Worm (Caenorhabditis elegans): ENCODE results near the gene let-418.

let-418 gene

DNA sequence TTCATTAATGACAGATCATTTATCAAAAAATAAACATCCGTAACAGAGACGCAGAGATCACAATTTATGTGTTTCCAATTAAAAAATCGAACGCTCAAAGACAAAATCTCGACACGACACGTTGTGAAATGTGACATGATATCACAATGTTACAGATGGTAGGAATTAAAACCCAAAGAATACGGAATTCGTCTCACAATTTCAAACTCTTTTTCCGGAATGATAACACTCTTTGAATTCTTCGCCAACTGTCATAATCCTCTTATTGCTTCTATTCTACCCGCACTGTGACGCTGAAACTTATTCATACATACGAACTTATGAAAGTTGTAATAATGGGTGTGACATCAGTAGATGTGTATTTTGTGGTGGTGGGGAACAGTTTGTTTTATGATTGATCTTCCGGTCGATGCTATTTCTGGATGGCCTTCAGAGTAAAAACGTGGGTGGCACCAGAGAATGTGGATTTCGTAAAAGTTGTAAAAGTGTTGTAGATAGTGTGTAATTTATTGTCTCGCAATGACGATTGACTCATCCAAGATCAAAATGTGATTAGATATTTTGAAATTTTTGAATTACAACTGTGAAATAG, 10.1 kb upstream of the let-418 start:
- no peak for TF ChIP-seq dao-5 (tag; optimal IDR thresholded peaks at IDR 0.05)
- TF ChIP-seq him-1 (tag; optimal IDR thresholded peaks at IDR 0.05), result no peak
- no peak for TF ChIP-seq W03F9.2 (tag; optimal IDR thresholded peaks at IDR 0.05)

DNA sequence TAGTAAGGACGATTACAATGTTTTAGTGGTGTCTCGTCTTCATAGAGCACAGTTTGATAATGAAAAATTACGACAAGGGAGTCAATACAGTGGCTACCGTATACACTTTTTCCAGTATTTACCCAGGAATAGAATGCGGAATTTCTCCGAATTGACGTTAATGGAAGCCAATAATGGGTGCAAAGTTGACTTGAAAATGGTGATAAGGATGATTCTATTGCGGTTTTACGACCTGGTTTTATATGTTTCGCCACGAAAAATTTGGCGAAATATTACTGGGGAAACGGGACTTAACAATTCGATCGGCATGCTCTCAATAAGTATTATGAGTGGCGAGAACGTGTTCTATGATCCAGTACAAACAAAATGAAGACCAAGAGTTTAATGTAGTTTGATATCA, 6.7 kb upstream of the let-418 start:
- TF ChIP-seq him-1 (tag; optimal IDR thresholded peaks at IDR 0.05) (no peak), W03F9.2 (tag; optimal IDR thresholded peaks at IDR 0.05) (no peak), dao-5 (tag; optimal IDR thresholded peaks at IDR 0.05) (no peak)

- TF ChIP-seq dao-5 (tag; optimal IDR thresholded peaks at IDR 0.05) (no peak), W03F9.2 (tag; optimal IDR thresholded peaks at IDR 0.05) (no peak), him-1 (tag; optimal IDR thresholded peaks at IDR 0.05) (no peak)
Observed at ce11 chrV:5820401-5820800, 6.2 kb upstream of the let-418 start.

DNA sequence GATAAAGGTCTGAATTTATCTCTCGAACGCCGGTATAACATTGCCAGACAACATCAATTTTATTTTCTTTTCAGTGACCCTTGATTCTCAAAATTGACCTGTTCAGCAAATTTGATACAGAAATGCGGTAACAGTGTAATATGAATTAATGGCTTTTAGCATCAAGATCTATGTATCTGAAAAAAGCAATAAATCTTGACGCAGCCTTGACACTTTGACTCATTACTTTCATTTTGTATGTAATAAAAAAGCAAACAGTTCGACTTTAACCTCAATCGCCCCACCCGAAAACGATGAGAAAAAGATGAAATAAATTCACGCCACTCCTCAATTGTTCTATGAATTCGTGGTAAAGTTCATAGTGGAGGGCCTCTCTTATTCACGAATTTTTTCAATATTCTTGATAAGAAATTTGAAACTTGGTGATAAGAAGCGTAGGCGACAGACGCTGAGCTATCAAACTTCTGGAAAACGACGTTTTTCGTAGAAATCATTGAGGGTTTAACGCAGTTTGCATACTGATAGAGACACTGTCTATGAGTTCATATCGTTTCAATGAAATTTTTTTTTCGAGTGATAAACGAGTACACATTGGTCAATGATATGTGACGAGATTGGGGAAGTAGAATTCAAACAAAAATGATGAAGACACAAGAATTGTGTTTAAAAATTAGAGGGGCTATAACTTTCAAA, 5.0 kb upstream of the let-418 start:
- TF ChIP-seq dao-5 (tag; optimal IDR thresholded peaks at IDR 0.05), result no peak

ce11 chrV:5822968-5823367, 3.7 kb upstream of the let-418 start:
- TF ChIP-seq him-1 (tag; optimal IDR thresholded peaks at IDR 0.05), result no peak

DNA sequence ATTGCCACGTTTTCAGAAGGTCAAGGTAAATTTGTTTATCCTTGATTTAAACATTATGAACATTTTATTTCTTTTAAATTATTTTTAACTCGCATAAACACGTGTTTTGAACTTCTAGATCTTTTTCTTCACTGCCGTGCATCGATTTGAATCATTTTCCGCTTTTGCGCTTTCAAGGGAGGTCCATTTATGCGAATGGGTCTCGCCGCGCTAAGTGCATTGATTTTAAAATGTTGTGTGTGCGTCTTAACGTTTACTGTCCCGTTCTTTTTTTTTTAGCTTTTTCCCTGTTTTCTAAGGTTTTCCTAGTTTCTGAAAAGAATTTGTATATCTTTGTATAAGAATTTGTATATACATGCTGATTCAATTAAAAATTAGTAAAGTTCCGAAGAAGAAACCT, 1.2 kb upstream of the let-418 start:
- TF ChIP-seq dao-5 (tag; optimal IDR thresholded peaks at IDR 0.05) (no peak), him-1 (tag; optimal IDR thresholded peaks at IDR 0.05) (no peak), W03F9.2 (tag; optimal IDR thresholded peaks at IDR 0.05) (no peak)

DNA sequence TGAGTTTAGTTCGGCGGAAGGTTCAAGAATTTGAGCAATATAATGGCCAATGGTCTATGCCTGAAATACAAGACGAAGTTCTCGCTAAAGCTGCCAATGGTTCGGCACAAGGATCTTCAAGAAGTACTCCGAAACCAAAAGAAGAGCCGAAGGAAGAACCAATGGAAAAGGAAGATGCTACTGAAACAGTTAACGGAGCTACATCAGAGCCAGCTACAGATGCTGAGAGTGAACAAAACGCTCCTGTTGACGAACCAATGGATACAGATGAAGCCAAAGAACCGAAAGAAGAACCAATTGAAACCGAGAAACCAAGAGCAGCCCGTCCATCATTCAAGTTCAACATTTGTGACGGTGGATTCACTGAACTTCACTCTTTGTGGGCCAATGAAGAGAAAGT, 4.6 kb downstream of the let-418 start:
- TF ChIP-seq dao-5 (tag; optimal IDR thresholded peaks at IDR 0.05) (no peak), him-1 (tag; optimal IDR thresholded peaks at IDR 0.05) (no peak), W03F9.2 (tag; optimal IDR thresholded peaks at IDR 0.05) (no peak)

DNA sequence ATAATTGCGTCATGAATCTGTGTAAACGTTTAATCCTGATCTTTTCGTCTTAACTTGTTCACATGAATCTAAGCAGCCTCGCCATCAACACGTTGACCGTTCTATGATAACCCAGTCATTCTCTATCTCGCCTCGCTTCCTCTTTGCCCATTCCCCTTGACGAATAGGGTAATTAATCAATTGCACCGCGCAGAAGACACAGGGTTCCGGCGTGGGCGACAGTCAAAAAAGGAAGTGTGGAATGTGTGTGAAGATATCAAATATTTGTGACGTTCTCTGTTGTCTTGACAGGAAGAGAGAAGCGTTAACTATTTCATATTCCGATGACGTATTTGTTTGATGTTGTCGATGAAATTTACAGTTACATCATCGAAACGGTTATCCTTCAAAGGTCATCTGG, 6.2 kb downstream of the let-418 start:
- TF ChIP-seq dao-5 (tag; optimal IDR thresholded peaks at IDR 0.05) (no peak), W03F9.2 (tag; optimal IDR thresholded peaks at IDR 0.05) (no peak), him-1 (tag; optimal IDR thresholded peaks at IDR 0.05) (no peak)

DNA sequence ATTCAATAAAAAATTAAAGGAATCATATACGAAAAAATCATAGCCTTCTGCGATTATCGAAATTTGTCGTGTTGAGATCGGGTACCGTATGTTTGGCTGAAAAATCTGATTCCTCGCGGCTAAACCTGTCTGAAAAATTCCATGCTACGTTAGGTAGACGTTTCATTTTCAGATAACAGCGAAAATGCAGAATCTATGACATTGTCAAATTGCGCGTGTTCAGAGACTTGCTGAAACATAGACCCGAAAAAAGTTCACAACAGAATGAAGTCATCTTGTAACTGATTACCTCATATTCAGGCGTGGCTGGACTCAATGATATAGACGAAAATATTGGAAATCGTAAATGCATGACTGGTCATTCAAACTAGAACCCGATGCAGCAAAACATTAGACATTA, 6.9 kb downstream of the let-418 start, which contains the start of gene srh-76:
Gene srh-76 (plus strand): TSS at position 301 of the 400 bp plus-strand sequence.
- TF ChIP-seq W03F9.2 (tag; optimal IDR thresholded peaks at IDR 0.05) (no peak), him-1 (tag; optimal IDR thresholded peaks at IDR 0.05) (no peak), dao-5 (tag; optimal IDR thresholded peaks at IDR 0.05) (no peak)

DNA sequence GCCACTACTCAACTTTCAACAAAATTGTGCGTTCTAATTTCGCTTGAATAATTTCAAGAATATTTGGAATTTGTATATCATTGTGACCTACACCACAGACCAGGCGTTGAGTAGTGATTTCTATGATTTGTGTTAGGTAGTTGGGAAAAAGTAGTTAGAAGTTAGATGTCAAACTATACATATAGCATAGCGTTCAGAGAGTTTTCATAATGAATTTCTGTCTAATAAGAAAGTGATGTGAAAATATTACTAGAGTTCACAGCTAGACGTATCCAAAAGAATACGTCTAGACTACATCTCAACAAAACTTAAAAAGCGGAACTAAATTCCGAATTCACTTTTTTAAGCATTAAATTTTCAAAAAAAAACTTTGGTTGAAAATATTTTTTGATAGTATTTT, 8.8 kb downstream of the let-418 start:
- TF ChIP-seq dao-5 (tag; optimal IDR thresholded peaks at IDR 0.05) (no peak), W03F9.2 (tag; optimal IDR thresholded peaks at IDR 0.05) (no peak), him-1 (tag; optimal IDR thresholded peaks at IDR 0.05) (no peak)

DNA sequence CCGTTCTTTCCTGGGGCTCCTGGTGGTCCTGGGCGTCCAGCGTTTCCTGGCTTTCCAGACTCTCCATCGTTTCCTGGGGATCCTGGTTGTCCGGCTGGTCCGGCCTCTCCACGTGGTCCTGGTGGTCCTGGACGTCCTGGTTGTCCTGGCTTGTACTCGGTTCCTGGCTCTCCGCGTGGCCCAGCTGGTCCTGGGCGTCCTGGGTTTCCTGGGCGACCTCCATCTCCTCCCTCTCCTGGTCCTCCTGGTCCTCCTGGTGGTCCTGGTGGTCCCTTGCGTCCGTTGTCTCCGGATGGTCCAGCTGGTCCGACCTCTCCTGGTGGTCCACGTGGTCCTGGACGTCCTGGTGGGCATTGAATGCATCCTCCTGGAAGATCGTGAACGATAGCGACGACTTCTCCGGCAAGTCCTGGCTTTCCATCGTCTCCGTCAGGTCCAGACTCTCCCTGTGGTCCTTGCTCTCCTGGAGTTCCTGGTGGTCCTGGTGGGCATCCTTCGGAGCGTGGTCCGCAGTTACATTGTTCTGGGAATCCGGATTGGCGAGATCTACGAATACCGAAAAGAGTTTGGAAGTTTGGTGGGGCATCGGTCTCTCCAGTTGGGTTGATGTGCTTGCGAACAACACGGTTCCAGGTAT, 9.5 kb downstream of the let-418 start:
- TF ChIP-seq him-1 (tag; optimal IDR thresholded peaks at IDR 0.05) (no peak), dao-5 (tag; optimal IDR thresholded peaks at IDR 0.05) (no peak), W03F9.2 (tag; optimal IDR thresholded peaks at IDR 0.05) (no peak)

- TF ChIP-seq W03F9.2 (tag; optimal IDR thresholded peaks at IDR 0.05), result no peak
- no peak for TF ChIP-seq dao-5 (tag; optimal IDR thresholded peaks at IDR 0.05)
- TF ChIP-seq him-1 (tag; optimal IDR thresholded peaks at IDR 0.05), result no peak
Observed at ce11 chrV:5836616-5836982, 10.0 kb downstream of the let-418 start, which contains the start of gene col-140. TSS of gene col-140 (minus strand) at chrV:5836834.

ce11 chrV:5838576-5839366, 12.1 kb downstream of the let-418 start, which contains the start of gene F26F12.2:
TSS of gene F26F12.2 (minus strand) at chrV:5838613.
- TF ChIP-seq W03F9.2 (tag; optimal IDR thresholded peaks at IDR 0.05), result no peak

- TF ChIP-seq W03F9.2 (tag; optimal IDR thresholded peaks at IDR 0.05), result no peak
- no peak for TF ChIP-seq him-1 (tag; optimal IDR thresholded peaks at IDR 0.05)
- TF ChIP-seq dao-5 (tag; optimal IDR thresholded peaks at IDR 0.05), result no peak
Observed at ce11 chrV:5840939-5841338, 14.3 kb downstream of the let-418 start.

Data from whole organism, L4/young adult.